Worm (Caenorhabditis elegans): ENCODE measurements around the gene srz-101.

DNA sequence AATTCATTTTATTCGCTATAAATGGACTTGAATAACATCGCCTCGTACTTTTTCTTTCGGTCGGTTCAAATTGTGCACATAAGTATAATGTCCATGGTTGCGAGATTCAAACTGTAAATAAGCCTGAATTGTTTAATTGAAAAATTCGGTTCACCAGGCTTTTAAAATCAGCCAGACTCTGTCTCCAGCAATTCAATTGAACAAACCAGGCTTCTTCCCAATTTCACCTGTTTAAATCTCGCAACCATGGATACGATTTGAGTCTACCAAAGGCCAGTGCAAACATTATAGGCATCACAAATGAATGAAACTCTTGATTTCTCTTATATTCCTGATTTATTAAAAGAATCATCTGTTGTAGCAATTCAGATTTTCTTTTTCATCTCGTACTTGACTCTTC, 37.0 kb downstream of the srz-101 start, which contains the start of gene srz-100:
- TF ChIP-seq pha-4 (tag; optimal IDR thresholded peaks at IDR 0.05) (no peak), ama-1 (optimal IDR thresholded peaks at IDR 0.05) (no peak), pqm-1 (tag; optimal IDR thresholded peaks at IDR 0.05) (no peak), ceh-18 (tag; optimal IDR thresholded peaks at IDR 0.05) (no peak), unc-55 (GFP tag; optimal IDR thresholded peaks at IDR 0.05) (no peak), fkh-10 (GFP tag; optimal IDR thresholded peaks at IDR 0.05) (no peak), sox-4 (tag; optimal IDR thresholded peaks at IDR 0.05) (no peak), ceh-30 (tag; optimal IDR thresholded peaks at IDR 0.05) (no peak), zip-5 (tag; optimal IDR thresholded peaks at IDR 0.05) (no peak), sox-2 (GFP tag; IDR thresholded peaks at IDR 0.05) (no peak)
